Fruit fly (Drosophila melanogaster) whole organism, embryonic: ENCODE results near the gene Dpy-30L1.
A peak's percentile ranks its signal among the peaks of the same experiment; 100 is the strongest.

Source experiments
- Bteb2 ChIP-seq: fragments of 200-800 bp; sonication (Bioruptor generic); optimal IDR thresholded peaks from 2 replicates; lab custom pipeline; 2016; ENCODE audit warnings: missing biosample characterization, missing genetic modification characterization
- CG10565 ChIP-seq: fragments of 200-800 bp; sonication (Bioruptor generic); optimal IDR thresholded peaks from 3 replicates; lab custom pipeline; 2016; ENCODE audit warnings: missing biosample characterization, mild to moderate bottlenecking, missing genetic modification characterization
- CG11696 ChIP-seq: fragments of 200-800 bp; sonication (Bioruptor generic); IDR thresholded peaks from 2 replicates; pipeline ENCODE4 v1.3.6; 2022; ENCODE audit warnings: missing biosample characterization, missing genetic modification characterization
- CG12659 ChIP-seq: fragments of 200-800 bp; sonication (Bioruptor generic); optimal IDR thresholded peaks from 3 replicates; lab custom pipeline; 2017; ENCODE audit warnings: mild to moderate bottlenecking, missing biosample characterization, missing genetic modification reagents, missing genetic modification characterization
- CG13624 ChIP-seq: fragments of 200-800 bp; sonication (Bioruptor generic); optimal IDR thresholded peaks from 2 replicates; lab custom pipeline; 2016; ENCODE audit warnings: missing biosample characterization, missing genetic modification characterization
- CG1529 ChIP-seq: fragments of 200-800 bp; sonication (Bioruptor generic); optimal IDR thresholded peaks from 3 replicates; lab custom pipeline; 2018; ENCODE audit warnings: missing biosample characterization, missing genetic modification characterization
- CG15514 ChIP-seq: fragments of 200-800 bp; sonication (Bioruptor generic); optimal IDR thresholded peaks from 3 replicates; lab custom pipeline; 2017; ENCODE audit warnings: missing biosample characterization, missing genetic modification characterization, mild to moderate bottlenecking, moderate library complexity, missing genetic modification reagents
- CG17328 ChIP-seq: fragments of 200-800 bp; sonication (Bioruptor generic); IDR thresholded peaks from 2 replicates; pipeline ENCODE4 v1.3.6; 2022; ENCODE audit warnings: missing biosample characterization, missing genetic modification characterization
- CG18011 ChIP-seq: fragments of 200-800 bp; sonication (Bioruptor generic); optimal IDR thresholded peaks from 2 replicates; lab custom pipeline; 2017; ENCODE audit warnings: missing biosample characterization, missing genetic modification characterization, mild to moderate bottlenecking, moderate library complexity, missing genotype
- CG18262 ChIP-seq: fragments of 200-800 bp; optimal IDR thresholded peaks from 3 replicates; lab custom pipeline; 2019; ENCODE audit warnings: missing biosample characterization, mild to moderate bottlenecking, missing genetic modification characterization, moderate library complexity
- CG31388 ChIP-seq: fragments of 200-800 bp; sonication (Bioruptor generic); optimal IDR thresholded peaks from 2 replicates; lab custom pipeline; 2016; ENCODE audit warnings: missing biosample characterization, missing genetic modification characterization
- CG32767 ChIP-seq: fragments of 200-800 bp; sonication (Bioruptor generic); IDR thresholded peaks from 2 replicates; pipeline ENCODE4 v1.3.6; 2022; ENCODE audit warnings: missing biosample characterization, missing genetic modification characterization
- CG33213 ChIP-seq: fragments of 200-800 bp; sonication (Bioruptor generic); optimal IDR thresholded peaks from 3 replicates; lab custom pipeline; 2016; ENCODE audit warnings: missing biosample characterization, missing genetic modification characterization
- CG3726 ChIP-seq: fragments of 200-800 bp; sonication (Bioruptor generic); IDR thresholded peaks from 3 replicates; pipeline ENCODE4, ENCODE4 v1.3.6; 2022; ENCODE audit warnings: missing biosample characterization, missing genetic modification characterization
- CG3995 ChIP-seq: fragments of 200-800 bp; sonication (Bioruptor generic); optimal IDR thresholded peaks from 3 replicates; lab custom pipeline; 2016; ENCODE audit warnings: missing biosample characterization, missing genetic modification characterization
- CG4730 ChIP-seq: fragments of 200-800 bp; sonication (Bioruptor generic); IDR thresholded peaks from 2 replicates; pipeline ENCODE4 v1.3.6; 2022; ENCODE audit warnings: missing biosample characterization, missing genetic modification characterization
- CG4820 ChIP-seq: fragments of 200-800 bp; sonication (Bioruptor generic); optimal IDR thresholded peaks from 3 replicates; lab custom pipeline; 2016; ENCODE audit warnings: missing biosample characterization, missing genetic modification characterization
- CG7556 ChIP-seq: fragments of 200-800 bp; sonication (Bioruptor generic); optimal IDR thresholded peaks from 2 replicates; lab custom pipeline; 2017; ENCODE audit warnings: missing biosample characterization, mild to moderate bottlenecking, missing genetic modification characterization
- CG8478 ChIP-seq: fragments of >200 bp; optimal IDR thresholded peaks from 2 replicates; lab custom pipeline; 2018
- CG9817 ChIP-seq: fragments of 200-800 bp; sonication (Bioruptor generic); optimal IDR thresholded peaks from 2 replicates; lab custom pipeline; 2018; ENCODE audit warnings: missing biosample characterization, mild to moderate bottlenecking, missing genetic modification characterization, moderate library complexity
- CTCF ChIP-seq: fragments of 200-800 bp; sonication (Bioruptor generic); optimal IDR thresholded peaks from 2 replicates; lab custom pipeline; 2017; ENCODE audit warnings: missing biosample characterization, mild to moderate bottlenecking, missing genetic modification characterization, moderate library complexity
- CrebB ChIP-seq: fragments of 200-800 bp; sonication (Bioruptor generic); optimal IDR thresholded peaks from 3 replicates; lab custom pipeline; 2018; ENCODE audit warnings: missing biosample characterization, mild to moderate bottlenecking, missing genetic modification characterization
- Drgx ChIP-seq: fragments of 200-800 bp; sonication (Bioruptor generic); IDR thresholded peaks from 2 replicates; pipeline ENCODE4 v1.3.6; 2022; ENCODE audit warnings: missing biosample characterization, missing genetic modification characterization
- ERR ChIP-seq: fragments of 200-800 bp; sonication (Bioruptor generic); optimal IDR thresholded peaks from 2 replicates; lab custom pipeline; 2016; ENCODE audit warnings: missing biosample characterization, missing genetic modification characterization
- Fer2 ChIP-seq: fragments of 200-800 bp; sonication (Bioruptor generic); optimal IDR thresholded peaks from 2 replicates; lab custom pipeline; 2018; ENCODE audit warnings: missing biosample characterization, mild to moderate bottlenecking, missing genetic modification characterization, moderate library complexity
- H2.0 ChIP-seq: fragments of 200-800 bp; sonication (Bioruptor generic); IDR thresholded peaks from 2 replicates; pipeline ENCODE4 v1.3.6; 2022; ENCODE audit warnings: missing biosample characterization, missing genetic modification characterization
- HmgZ ChIP-seq: fragments of 200-800 bp; sonication (Bioruptor generic); optimal IDR thresholded peaks from 2 replicates; lab custom pipeline; 2018; ENCODE audit warnings: missing biosample characterization, mild to moderate bottlenecking, missing genetic modification characterization
- Hmx ChIP-seq: fragments of 200-800 bp; sonication (Bioruptor generic); optimal IDR thresholded peaks from 2 replicates; lab custom pipeline; 2016; ENCODE audit warnings: missing biosample characterization, missing genetic modification characterization
- Hr3 ChIP-seq: fragments of 200-800 bp; sonication (Bioruptor generic); optimal IDR thresholded peaks from 3 replicates; lab custom pipeline; 2016; ENCODE audit warnings: missing biosample characterization, missing genetic modification characterization
- Nf-YC ChIP-seq: fragments of 200-800 bp; optimal IDR thresholded peaks from 3 replicates; lab custom pipeline; 2019; ENCODE audit warnings: missing biosample characterization, mild to moderate bottlenecking, missing genetic modification characterization, moderate library complexity
- Sin3A ChIP-seq: fragments of >200 bp; optimal IDR thresholded peaks from 2 replicates; lab custom pipeline; 2018
- Ssrp ChIP-seq: fragments of 200-800 bp; sonication (Bioruptor generic); optimal IDR thresholded peaks from 2 replicates; lab custom pipeline; 2018; ENCODE audit warnings: missing biosample characterization, mild to moderate bottlenecking, missing genetic modification characterization, moderate library complexity
- bbx ChIP-seq: fragments of 200-800 bp; sonication (Bioruptor generic); IDR thresholded peaks from 2 replicates; pipeline ENCODE4 v1.3.6; 2022; ENCODE audit warnings: missing biosample characterization, missing genetic modification characterization; ENCODE audit not compliant: partially characterized antibody
- btn ChIP-seq: fragments of 200-800 bp; sonication (Bioruptor generic); optimal IDR thresholded peaks from 2 replicates; lab custom pipeline; 2016; ENCODE audit warnings: missing biosample characterization, missing genetic modification characterization
- crol ChIP-seq: fragments of 200-800 bp; sonication (Bioruptor generic); IDR thresholded peaks from 2 replicates; pipeline ENCODE4 v1.3.6; 2022; ENCODE audit warnings: missing biosample characterization, missing genetic modification characterization
- crp ChIP-seq, 2 experiments: fragments of 200-800 bp; sonication (Bioruptor generic); optimal IDR thresholded peaks; 2 replicates in 1 of 2; 3 replicates in 1 of 2; lab custom pipeline; 2017; ENCODE audit warnings: missing biosample characterization in 2 of 2, missing genetic modification characterization in 2 of 2, mild to moderate bottlenecking in 1 of 2, moderate library complexity in 1 of 2
- ewg ChIP-seq: fragments of 200-800 bp; sonication (Bioruptor generic); optimal IDR thresholded peaks from 3 replicates; lab custom pipeline; 2017; ENCODE audit warnings: mild to moderate bottlenecking, missing biosample characterization, missing genetic modification reagents, missing genetic modification characterization
- gem ChIP-seq: fragments of 200-800 bp; sonication (Bioruptor generic); optimal IDR thresholded peaks from 2 replicates; lab custom pipeline; 2019; ENCODE audit warnings: missing biosample characterization, mild to moderate bottlenecking, missing genetic modification characterization, moderate library complexity
- ham ChIP-seq: fragments of 200-800 bp; sonication (Bioruptor generic); IDR thresholded peaks from 2 replicates; pipeline ENCODE4 v1.3.6; 2022; ENCODE audit warnings: missing biosample characterization, missing genetic modification characterization
- her ChIP-seq: fragments of 200-800 bp; sonication (Bioruptor generic); optimal IDR thresholded peaks from 2 replicates; lab custom pipeline; 2016; ENCODE audit warnings: missing biosample characterization, missing genetic modification characterization
- inv ChIP-seq: fragments of 200-800 bp; sonication (Bioruptor generic); IDR thresholded peaks from 2 replicates; pipeline ENCODE4 v1.3.6; 2022; ENCODE audit warnings: missing biosample characterization, missing genetic modification characterization; ENCODE audit not compliant: partially characterized antibody
- lab ChIP-seq: fragments of 200-800 bp; sonication (Bioruptor generic); optimal IDR thresholded peaks from 3 replicates; lab custom pipeline; 2017; ENCODE audit warnings: missing biosample characterization, missing genetic modification characterization, mild to moderate bottlenecking, moderate library complexity, missing genetic modification reagents
- maf-S ChIP-seq: fragments of 200-800 bp; sonication (Bioruptor generic); optimal IDR thresholded peaks from 2 replicates; lab custom pipeline; 2016; ENCODE audit warnings: missing biosample characterization, missing genetic modification characterization
- nerfin-2 ChIP-seq: fragments of 200-800 bp; sonication (Bioruptor generic); IDR thresholded peaks from 2 replicates; pipeline ENCODE4 v1.3.6; 2022; ENCODE audit warnings: missing biosample characterization, missing genetic modification characterization; ENCODE audit not compliant: partially characterized antibody
- org-1 ChIP-seq: fragments of 200-800 bp; sonication (Bioruptor generic); optimal IDR thresholded peaks from 2 replicates; lab custom pipeline; 2017; ENCODE audit warnings: missing biosample characterization, missing genetic modification characterization
- pho ChIP-seq: fragments of 200-800 bp; sonication (Bioruptor generic); optimal IDR thresholded peaks from 2 replicates; lab custom pipeline; 2016; ENCODE audit warnings: missing biosample characterization, missing genetic modification characterization
- sc ChIP-seq, 3 experiments: fragments of >200 bp in 2 of 3; fragments of 200-800 bp in 1 of 3; sonication (Bioruptor generic) in 1 of 3; optimal IDR thresholded peaks; 2 replicates in 2 of 3; 3 replicates in 1 of 3; lab custom pipeline; 2017; ENCODE audit warnings: mild to moderate bottlenecking in 1 of 3, missing biosample characterization in 1 of 3, missing genetic modification characterization in 1 of 3, missing genetic modification reagents in 1 of 3
- schlank ChIP-seq: fragments of 200-800 bp; sonication (Bioruptor generic); optimal IDR thresholded peaks from 2 replicates; lab custom pipeline; 2018; ENCODE audit warnings: missing biosample characterization, mild to moderate bottlenecking, missing genetic modification characterization
- scrt ChIP-seq: fragments of 200-800 bp; sonication (Bioruptor generic); optimal IDR thresholded peaks from 2 replicates; lab custom pipeline; 2018; ENCODE audit warnings: missing biosample characterization, mild to moderate bottlenecking, missing genetic modification characterization, moderate library complexity
- shn ChIP-seq: fragments of 200-800 bp; sonication (Bioruptor generic); optimal IDR thresholded peaks from 3 replicates; lab custom pipeline; 2016; ENCODE audit warnings: missing biosample characterization, missing genetic modification characterization
- tap ChIP-seq: fragments of 200-800 bp; optimal IDR thresholded peaks from 3 replicates; lab custom pipeline; 2019; ENCODE audit warnings: missing biosample characterization, mild to moderate bottlenecking, missing genetic modification characterization, moderate library complexity
- usp ChIP-seq: fragments of >200 bp; optimal IDR thresholded peaks from 2 replicates; lab custom pipeline; 2017; ENCODE audit warnings: missing biosample characterization, missing genetic modification characterization

Dpy-30L1 gene

dm6 chr2L:10769708-10770107 lies 37.3 kb downstream of the Dpy-30L1 start, which contains the start of gene CG6724 (continued):
- TF ChIP-seq CG18262 (no peak), Bteb2 (GFP tag; lab: Kevin White, UChicago) (no peak), CG31388 (GFP tag; lab: Kevin White, UChicago) (no peak), CG7556 (GFP tag; lab: Kevin White, UChicago) (no peak), CG13624 (GFP tag; lab: Kevin White, UChicago) (no peak), her (GFP tag; lab: Kevin White, UChicago) (no peak), CG18011 (GFP tag; lab: Kevin White, UChicago) (no peak), CG32767 (no peak), bbx (GFP tag; lab: Robert Waterston, UW) (peak; percentile 88), CG12659 (GFP tag; lab: Kevin White, UChicago) (peak; percentile 11), Nf-YC (tag; lab: Kevin White, UChicago) (no peak), CG1529 (GFP tag; lab: Kevin White, UChicago) (no peak), CG8478 (lab: Kevin White, UChicago) (no peak), Drgx (GFP tag; lab: Robert Waterston, UW) (no peak), Ssrp (tag; lab: Kevin White, UChicago) (no peak), CG3726 (GFP tag; lab: Robert Waterston, UW) (no peak), shn (GFP tag; lab: Kevin White, UChicago) (no peak), tap (tag; lab: Kevin White, UChicago) (no peak), sc (optimal IDR thresholded peaks at IDR 0.05; lab: Kevin White, UChicago) (no peak), sc (GFP tag; optimal IDR thresholded peaks at IDR 0.05; lab: Kevin White, UChicago) (no peak), CG33213 (GFP tag; lab: Kevin White, UChicago) (no peak), CG10565 (no peak), CG3995 (GFP tag; lab: Kevin White, UChicago) (no peak), CG11696 (no peak), btn (GFP tag; lab: Kevin White, UChicago) (no peak), CG4730 (GFP tag; lab: Robert Waterston, UW) (no peak), pho (no peak), CG17328 (no peak), Sin3A (lab: Kevin White, UChicago) (peak; percentile 46), Hr3 (GFP tag; lab: Kevin White, UChicago) (no peak), schlank (no peak), HmgZ (tag; lab: Kevin White, UChicago) (peak; percentile 53), ham (no peak), CG9817 (tag; lab: Kevin White, UChicago) (no peak), gem (tag; lab: Kevin White, UChicago) (no peak), CTCF (no peak), ewg (no peak), ERR (no peak), crol (GFP tag; lab: Robert Waterston, UW) (peak; percentile 51; the same call in 1 of the 2 replicates), usp (no peak), scrt (GFP tag; lab: Kevin White, UChicago) (peak; percentile 56), H2.0 (GFP tag; lab: Robert Waterston, UW) (no peak), CG4820 (GFP tag; lab: Kevin White, UChicago) (no peak), lab (no peak), org-1 (no peak), CrebB (tag; lab: Kevin White, UChicago) (no peak), crp (GFP tag; optimal IDR thresholded peaks at IDR 0.05; lab: Kevin White, UChicago) (peak in 1 of 2 experiments; percentile 31), Hmx (GFP tag; lab: Kevin White, UChicago) (no peak), Fer2 (tag; lab: Kevin White, UChicago) (no peak), inv (peak; percentile 50), CG15514 (GFP tag; lab: Kevin White, UChicago) (peak; percentile 32), maf-S (GFP tag; lab: Kevin White, UChicago) (no peak), nerfin-2 (GFP tag; lab: Robert Waterston, UW) (peak; percentile 73; the same call in 1 of the 2 replicates)
